Fruit fly (Drosophila melanogaster): Measurements from ENCODE around the gene Hers.

Hers gene

DNA sequence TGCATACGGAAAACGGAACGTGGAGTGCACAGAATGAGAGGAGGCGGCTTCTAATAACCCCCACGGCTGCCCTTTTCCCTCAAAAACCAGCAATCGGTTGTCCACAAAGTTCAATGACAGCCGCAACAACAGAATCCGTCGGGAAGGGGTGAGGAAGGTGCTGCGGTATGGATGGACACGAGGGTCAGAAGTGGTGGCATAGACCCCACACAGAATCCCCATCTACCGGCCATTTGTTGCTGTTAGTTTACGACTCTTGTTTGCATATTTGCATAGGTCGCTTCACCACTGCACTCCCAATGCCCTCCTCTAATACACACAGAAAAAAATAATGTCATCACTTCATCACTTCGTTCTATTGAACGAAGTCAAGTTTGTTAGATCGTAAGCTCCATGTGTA lies 26.9 kb upstream of the Hers start (continued):
- peak; percentile 8 for TF ChIP-seq Antp (GFP tag; optimal IDR thresholded peaks at IDR 0.05)
- TF ChIP-seq chif (GFP tag; optimal IDR thresholded peaks at IDR 0.05), result peak in 1 of 2 experiments; percentile 32
- peak; percentile 13 for TF ChIP-seq Blimp-1 (GFP tag; optimal IDR thresholded peaks at IDR 0.05)
- no peak for TF ChIP-seq CG13775 (GFP tag; optimal IDR thresholded peaks at IDR 0.05)
- no peak for TF ChIP-seq NC2α (GFP tag; optimal IDR thresholded peaks at IDR 0.05)
- TF ChIP-seq CG1603 (tag; optimal IDR thresholded peaks at IDR 0.05), result peak; percentile 43
- peak; percentile 38 for TF ChIP-seq ATbp (GFP tag; optimal IDR thresholded peaks at IDR 0.05)
- TF ChIP-seq CG11398 (GFP tag; optimal IDR thresholded peaks at IDR 0.05), result peak; percentile 17
- TF ChIP-seq CG2202 (tag; optimal IDR thresholded peaks at IDR 0.05), result peak; percentile 30
- no peak for TF ChIP-seq D (optimal IDR thresholded peaks at IDR 0.05)
- peak; percentile 18 for TF ChIP-seq D (GFP tag; optimal IDR thresholded peaks at IDR 0.05)
- TF ChIP-seq lola (GFP tag; optimal IDR thresholded peaks at IDR 0.05), result peak in 1 of 3 experiments; percentile 17
- TF ChIP-seq CG10979 (tag; optimal IDR thresholded peaks at IDR 0.05), result peak; percentile 19
- peak in 1 of 2 experiments; percentile 54 for TF ChIP-seq bsh (GFP tag; optimal IDR thresholded peaks at IDR 0.05)
- no peak for TF ChIP-seq zen (tag; optimal IDR thresholded peaks at IDR 0.05)
- TF ChIP-seq Hr78 (GFP tag; optimal IDR thresholded peaks at IDR 0.05), result peak in 1 of 2 experiments; percentile 57
- no peak for TF ChIP-seq seq (GFP tag; IDR thresholded peaks at IDR 0.05)
- TF ChIP-seq CG8290 (GFP tag; optimal IDR thresholded peaks at IDR 0.05), result peak; percentile 27
- TF ChIP-seq CG8290 (tag; optimal IDR thresholded peaks at IDR 0.05), result no peak
- 0 out of 3 replicates have a peak, but pooled peaks have one; percentile 28 for TF ChIP-seq ci (GFP tag; IDR thresholded peaks at IDR 0.05)
- no peak for TF ChIP-seq CG5180 (GFP tag; optimal IDR thresholded peaks at IDR 0.05)
- TF ChIP-seq prd (optimal IDR thresholded peaks at IDR 0.05), result no peak
- TF ChIP-seq prd (GFP tag; IDR thresholded peaks at IDR 0.05), result 0 out of 3 replicates have a peak, but pooled peaks have one; percentile 5

DNA sequence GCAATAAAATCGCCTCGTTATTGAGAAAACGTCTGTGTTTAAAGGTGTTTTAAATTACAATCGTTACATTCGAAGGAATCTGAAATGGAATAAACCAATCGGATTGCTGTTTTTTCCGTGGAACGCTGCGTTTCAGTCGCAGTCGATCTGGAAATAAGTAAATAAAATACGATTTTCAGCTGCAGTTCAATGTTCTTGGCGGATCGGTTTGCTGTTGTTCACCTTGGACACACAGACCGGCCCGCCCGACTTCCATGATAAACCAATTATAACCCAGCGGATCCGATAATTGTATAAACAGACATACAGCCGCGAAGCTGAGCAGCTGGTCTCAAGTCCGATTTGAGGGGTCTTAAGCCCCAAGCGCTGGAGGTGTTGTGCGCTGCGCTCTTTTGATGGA lies 25.6 kb upstream of the Hers start:
- no peak for TF ChIP-seq gsb (GFP tag; IDR thresholded peaks at IDR 0.05)
- no peak for TF ChIP-seq gsb-n (tag; optimal IDR thresholded peaks at IDR 0.05)
- TF ChIP-seq CG7745 (tag; optimal IDR thresholded peaks at IDR 0.05), result no peak
- TF ChIP-seq nau (GFP tag; optimal IDR thresholded peaks at IDR 0.05), result no peak
- TF ChIP-seq sob (GFP tag; IDR thresholded peaks at IDR 0.05), result no peak
- no peak for TF ChIP-seq CG30431 (GFP tag; optimal IDR thresholded peaks at IDR 0.05)
- no peak for TF ChIP-seq CG8089 (GFP tag; optimal IDR thresholded peaks at IDR 0.05)
- no peak for TF ChIP-seq kay (GFP tag; optimal IDR thresholded peaks at IDR 0.05)
- TF ChIP-seq Six4 (GFP tag; optimal IDR thresholded peaks at IDR 0.05), result no peak
- no peak for TF ChIP-seq lilli (GFP tag; optimal IDR thresholded peaks at IDR 0.05)
- no peak for TF ChIP-seq CG4617 (GFP tag; optimal IDR thresholded peaks at IDR 0.05; ENCODE audit: borderline replicate concordance)
- TF ChIP-seq CG14014 (GFP tag; IDR thresholded peaks at IDR 0.05), result no peak

DNA sequence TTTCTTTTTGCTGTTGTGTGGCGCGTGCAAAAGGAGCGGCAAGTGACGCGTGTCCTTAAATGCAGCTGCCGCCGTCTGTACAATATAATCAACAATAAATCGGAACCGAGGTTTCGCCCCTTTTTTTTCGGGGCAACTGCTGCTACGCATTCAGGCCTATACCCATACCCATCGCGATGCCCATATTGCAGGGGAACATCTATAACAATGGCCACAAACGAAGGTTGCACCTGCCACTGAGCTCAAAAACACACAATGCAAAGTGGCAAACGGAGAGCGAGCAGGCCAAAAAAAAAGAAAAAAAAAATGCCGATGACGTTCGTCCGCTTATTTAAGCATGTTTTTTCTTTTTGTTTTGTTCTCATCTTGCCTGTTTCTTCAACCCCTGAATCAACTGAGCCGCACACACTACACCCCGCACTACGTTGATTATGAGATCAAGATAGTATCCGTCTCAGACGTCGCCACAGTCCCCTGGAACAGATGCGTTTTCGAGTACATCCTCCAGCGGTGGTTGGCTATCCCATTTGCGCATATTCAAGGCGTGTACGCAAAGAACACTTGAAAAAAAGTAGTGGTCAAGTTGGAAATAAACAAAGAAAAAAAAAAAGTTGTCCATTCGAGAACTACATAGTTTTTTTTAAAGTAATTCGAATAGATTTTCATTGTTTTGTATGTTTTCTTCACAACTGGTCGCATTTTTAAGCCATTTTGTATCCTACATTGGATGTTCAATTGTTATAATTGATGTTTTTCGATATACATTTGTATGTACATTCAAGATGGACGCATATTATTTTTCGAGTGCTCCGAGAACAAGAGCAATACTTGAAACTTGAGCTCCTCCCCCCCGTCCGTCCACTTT lies 23.3 kb upstream of the Hers start:
- no peak for TF ChIP-seq CG10462 (GFP tag; optimal IDR thresholded peaks at IDR 0.05)
- peak; percentile 43 for TF ChIP-seq nom (GFP tag; optimal IDR thresholded peaks at IDR 0.05)
- TF ChIP-seq Sry-δ (GFP tag; optimal IDR thresholded peaks at IDR 0.05), result no peak
- TF ChIP-seq lov (optimal IDR thresholded peaks at IDR 0.05), result no peak
- no peak for TF ChIP-seq lov (GFP tag; IDR thresholded peaks at IDR 0.05)
- TF ChIP-seq cad (GFP tag; optimal IDR thresholded peaks at IDR 0.05), result no peak
- peak; percentile 39 for TF ChIP-seq row (GFP tag; IDR thresholded peaks at IDR 0.05)
- TF ChIP-seq zen (tag; optimal IDR thresholded peaks at IDR 0.05), result peak; percentile 21
- TF ChIP-seq CG17361 (GFP tag; IDR thresholded peaks at IDR 0.05), result peak; percentile 54; the same call in 2 of the 3 replicates
- TF ChIP-seq grn (GFP tag; optimal IDR thresholded peaks at IDR 0.05), result peak; percentile 70
- peak; percentile 1 for TF ChIP-seq Blimp-1 (GFP tag; optimal IDR thresholded peaks at IDR 0.05)
- peak; percentile 50 for TF ChIP-seq gem (tag; optimal IDR thresholded peaks at IDR 0.05)
- peak; percentile 10 for TF ChIP-seq trem (tag; optimal IDR thresholded peaks at IDR 0.05)
- TF ChIP-seq CG10267 (tag; optimal IDR thresholded peaks at IDR 0.05), result peak; percentile 29
- peak; percentile 35 for TF ChIP-seq kni (GFP tag; optimal IDR thresholded peaks at IDR 0.05)
- TF ChIP-seq sqz (GFP tag; optimal IDR thresholded peaks at IDR 0.05), result peak; percentile 77
